Worm (Caenorhabditis elegans) whole organism, L1 larva: ENCODE results near the gene R166.2.
A peak's percentile ranks its signal among the peaks of the same experiment; 100 is the strongest.

ENCODE experiments used
- efl-1 ChIP-seq, 4 experiments: fragments of 150-350 bp; optimal IDR thresholded peaks in 3 of 4; peaks in 1 of 4; 1 replicate in 1 of 4; 2 replicates in 3 of 4; lab custom pipeline; 2014; ENCODE audit warnings: missing biosample characterization in 2 of 4, missing genetic modification characterization in 2 of 4, missing genetic modification reagents in 2 of 4
- elt-2 ChIP-seq: sonication (generic microtip); optimal IDR thresholded peaks from 2 replicates; lab custom pipeline; 2016; ENCODE audit warnings: missing genetic modification characterization, mild to moderate bottlenecking, inconsistent platforms, missing compliant biosample characterization, missing genetic modification reagents
- hlh-4 ChIP-seq: sonication (generic microtip); optimal IDR thresholded peaks from 2 replicates; lab custom pipeline; 2016; ENCODE audit warnings: mild to moderate bottlenecking, missing genetic modification characterization, missing compliant biosample characterization
- lsy-2 ChIP-seq, 2 experiments: fragments of 150-350 bp; optimal IDR thresholded peaks; 2 replicates each; lab custom pipeline; 2014; ENCODE audit warnings: missing biosample characterization in 2 of 2, missing genetic modification characterization in 2 of 2
- nhr-85 ChIP-seq: sonication (generic microtip); peaks from one replicate; lab custom pipeline; 2016; ENCODE audit warnings: missing genetic modification characterization, inconsistent platforms, missing compliant biosample characterization
- snpc-4 ChIP-seq: fragments of 150-350 bp; optimal IDR thresholded peaks from 2 replicates; lab custom pipeline; 2014; ENCODE audit warnings: missing biosample characterization, missing genetic modification characterization
- sox-4 ChIP-seq: sonication (generic microtip); optimal IDR thresholded peaks from 2 replicates; lab custom pipeline; 2016; ENCODE audit warnings: missing genetic modification characterization, missing compliant biosample characterization
- swsn-7 ChIP-seq: sonication (generic microtip); optimal IDR thresholded peaks from 2 replicates; lab custom pipeline; 2016; ENCODE audit warnings: missing genetic modification characterization, missing compliant biosample characterization
- tbx-2 ChIP-seq: sonication (generic microtip); optimal IDR thresholded peaks from 2 replicates; lab custom pipeline; 2016; ENCODE audit warnings: missing genetic modification characterization, missing compliant biosample characterization

DNA sequence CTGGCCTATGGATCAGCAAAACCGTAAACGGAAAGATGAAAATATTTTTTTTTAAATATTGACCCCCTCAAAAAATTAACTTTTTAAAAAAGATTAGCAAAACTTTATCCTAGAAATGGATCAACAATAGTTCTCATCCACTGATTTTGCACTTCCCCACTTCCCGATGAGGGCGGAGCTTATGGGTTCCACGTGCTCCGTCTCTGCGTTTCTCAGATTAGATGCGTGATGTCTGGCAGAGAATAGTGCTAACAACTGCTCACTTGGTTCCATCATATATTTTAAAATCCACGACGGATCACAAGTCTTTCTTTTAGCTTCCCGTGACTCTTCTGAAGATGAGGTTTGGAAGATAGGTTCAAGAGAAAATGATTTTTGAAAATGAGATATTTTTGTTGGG lies 20.9 kb upstream of the R166.2 start:
- no peak for TF ChIP-seq swsn-7 (tag; lab: Kevin White, UChicago)
- no peak for TF ChIP-seq hlh-4 (tag; lab: Kevin White, UChicago)
- no peak for TF ChIP-seq tbx-2 (tag; lab: Kevin White, UChicago)
- TF ChIP-seq efl-1 (optimal IDR thresholded peaks at IDR 0.05; lab: Kevin White, UChicago) = peak in 1 of 2 experiments; percentile 3
- TF ChIP-seq efl-1 (GFP tag; optimal IDR thresholded peaks at IDR 0.05 in 1 of 2; lab: Kevin White, UChicago) = peak in 1 of 2 experiments; percentile 89
- TF ChIP-seq snpc-4 (tag; lab: Kevin White, UChicago) = no peak
- TF ChIP-seq lsy-2 (tag; optimal IDR thresholded peaks at IDR 0.05; lab: Kevin White, UChicago) = peak; percentile 41 to 43
- TF ChIP-seq elt-2 (tag; lab: Kevin White, UChicago) = no peak
- TF ChIP-seq nhr-85 (tag; lab: Kevin White, UChicago) = no peak
- TF ChIP-seq sox-4 (tag; lab: Kevin White, UChicago) = no peak
